Fruit fly (Drosophila melanogaster) whole organism: Measurements from ENCODE around the gene Ptpmeg.

ENCODE experiments used
- CG8478 ChIP-seq: fragments of >200 bp; optimal IDR thresholded peaks from 2 replicates; lab custom pipeline; 2018; ENCODE audit warnings: inconsistent platforms
- usp ChIP-seq: fragments of >200 bp; optimal IDR thresholded peaks from 2 replicates; lab custom pipeline; 2017; ENCODE audit warnings: missing biosample characterization, missing genetic modification characterization, mixed read lengths

dm6 chr3L:342839-343238 lies 14.9 kb downstream of the Ptpmeg start, which contains the start of gene mthl10:
- peak; percentile 12 for TF ChIP-seq CG8478 (lab: Kevin White, UChicago)
- no peak for TF ChIP-seq usp (GFP tag; lab: Kevin White, UChicago)
